Fruit fly (Drosophila melanogaster) S2 (cell line): Measurements from ENCODE around the gene Muc68D.

Source experiments
- CG8478 ChIP-seq: fragments of >200 bp; optimal IDR thresholded peaks from 2 replicates; lab custom pipeline; 2018
- CTCF ChIP-seq, 2 experiments: fragments of >200 bp; optimal IDR thresholded peaks; 2 replicates each; lab custom pipeline; 2018

Gene Muc68D

DNA sequence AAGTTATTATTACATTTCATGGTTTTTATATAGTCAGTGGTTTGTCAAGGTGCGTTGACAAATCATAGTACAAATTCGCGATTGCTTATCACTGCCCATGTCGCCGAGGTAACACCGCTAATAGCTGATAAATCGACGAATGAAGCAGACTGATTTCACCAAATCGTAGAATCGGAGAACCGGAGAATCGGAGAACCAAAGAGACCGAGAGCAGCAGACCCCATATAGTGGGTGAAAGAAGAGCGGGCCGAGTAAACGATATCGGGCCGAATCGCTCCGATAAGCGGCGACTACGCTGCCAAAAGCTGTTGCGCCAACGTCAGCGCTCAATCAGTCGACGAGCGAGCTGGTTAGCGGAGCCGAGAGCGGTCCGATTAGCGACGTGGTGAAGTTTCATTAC lies 4.8 kb upstream of the Muc68D start, which contains the start of gene CG14131:
Gene CG14131, plus strand, starts transcription at position 343 of the 400 bp plus-strand sequence.
- TF ChIP-seq CG8478 (lab: Kevin White, UChicago) (no peak), CTCF (optimal IDR thresholded peaks at IDR 0.05; lab: Kevin White, UChicago) (no peak)

DNA sequence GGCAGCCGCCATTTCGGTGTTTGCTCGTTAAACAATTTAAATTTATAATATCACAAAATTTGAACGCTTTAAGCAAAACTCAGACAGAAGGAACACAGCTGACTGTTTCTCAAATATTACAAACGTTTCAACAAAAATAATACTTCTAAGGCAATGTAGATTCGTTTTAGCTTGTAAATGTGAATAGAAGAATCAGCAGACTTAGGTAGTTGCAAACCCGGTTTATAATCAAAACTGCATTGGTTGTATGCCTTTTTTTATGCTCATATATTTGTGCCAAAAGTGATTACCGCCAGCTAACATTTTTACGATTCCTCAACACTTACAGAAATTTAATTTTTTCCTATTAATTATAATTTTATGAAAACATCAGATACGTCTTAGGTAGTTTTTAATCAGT lies 2.4 kb upstream of the Muc68D start, which contains the start of gene Tim13:
Gene Tim13, minus strand, starts transcription at position 101 of the 400 bp plus-strand sequence.
- no peak for TF ChIP-seq CTCF (optimal IDR thresholded peaks at IDR 0.05; lab: Kevin White, UChicago)
- TF ChIP-seq CG8478 (lab: Kevin White, UChicago): no peak

DNA sequence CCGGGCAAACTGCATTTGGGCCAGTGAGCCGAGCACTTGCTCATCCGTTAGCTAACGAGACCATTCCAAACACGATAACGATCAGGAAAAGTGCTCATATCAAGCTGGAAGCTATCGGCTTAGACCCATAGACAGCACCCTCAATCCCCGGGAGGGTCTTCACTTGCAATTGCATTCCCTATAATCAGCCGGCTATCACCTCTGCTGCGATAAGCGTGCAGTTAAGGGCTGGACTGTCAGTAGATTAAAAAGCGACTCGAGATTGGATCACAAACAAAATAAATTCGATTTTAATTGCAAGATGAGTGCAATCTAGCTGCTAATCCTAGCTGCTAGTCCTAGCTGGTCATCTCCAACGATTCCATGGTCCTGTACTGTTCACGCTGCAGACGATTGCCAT lies 1.8 kb upstream of the Muc68D start:
- no peak for TF ChIP-seq CG8478 (lab: Kevin White, UChicago)
- TF ChIP-seq CTCF (optimal IDR thresholded peaks at IDR 0.05; lab: Kevin White, UChicago): no peak

DNA sequence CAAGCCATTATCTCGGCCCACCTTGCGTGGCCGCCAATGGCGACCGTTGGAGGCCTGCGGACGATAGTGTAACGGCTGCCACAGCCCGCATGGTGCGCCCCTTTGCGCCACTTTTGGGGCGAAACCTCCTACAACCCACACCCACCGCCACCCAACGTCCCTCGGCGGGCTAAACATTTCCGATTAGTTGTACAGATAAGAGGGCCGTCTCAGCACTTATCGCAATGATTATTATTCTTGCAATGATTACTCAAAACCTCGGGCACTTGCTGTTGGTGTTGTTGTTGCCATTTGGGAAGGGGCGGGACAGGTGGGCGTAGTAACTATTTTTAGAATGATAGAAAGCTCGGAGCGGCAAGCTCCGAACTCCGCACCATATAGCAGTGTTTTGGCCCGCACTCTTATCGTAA lies 656 bp upstream of the Muc68D start:
- no peak for TF ChIP-seq CTCF (optimal IDR thresholded peaks at IDR 0.05; lab: Kevin White, UChicago)
- TF ChIP-seq CG8478 (lab: Kevin White, UChicago): no peak

DNA sequence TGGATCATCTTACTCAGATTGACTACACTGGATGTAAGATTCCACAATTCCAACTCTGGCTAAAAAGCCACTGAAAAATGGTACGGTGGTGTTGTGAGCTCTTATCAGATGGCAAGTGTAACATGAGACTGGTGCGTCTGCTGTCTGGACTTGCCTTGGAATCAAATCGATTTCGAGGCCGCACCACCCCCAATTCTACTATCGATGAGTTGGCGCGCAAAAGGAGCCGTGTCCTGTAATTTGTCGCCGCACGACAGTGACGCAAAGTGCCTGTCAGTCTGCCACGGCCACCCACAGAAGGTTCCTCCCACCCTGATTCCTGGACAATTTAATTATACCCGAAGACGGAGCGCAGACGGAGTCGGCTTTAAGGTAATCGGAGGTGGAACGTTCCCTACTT lies 5.4 kb downstream of the Muc68D start:
- TF ChIP-seq CTCF (optimal IDR thresholded peaks at IDR 0.05; lab: Kevin White, UChicago) (no peak), CG8478 (lab: Kevin White, UChicago) (no peak)

DNA sequence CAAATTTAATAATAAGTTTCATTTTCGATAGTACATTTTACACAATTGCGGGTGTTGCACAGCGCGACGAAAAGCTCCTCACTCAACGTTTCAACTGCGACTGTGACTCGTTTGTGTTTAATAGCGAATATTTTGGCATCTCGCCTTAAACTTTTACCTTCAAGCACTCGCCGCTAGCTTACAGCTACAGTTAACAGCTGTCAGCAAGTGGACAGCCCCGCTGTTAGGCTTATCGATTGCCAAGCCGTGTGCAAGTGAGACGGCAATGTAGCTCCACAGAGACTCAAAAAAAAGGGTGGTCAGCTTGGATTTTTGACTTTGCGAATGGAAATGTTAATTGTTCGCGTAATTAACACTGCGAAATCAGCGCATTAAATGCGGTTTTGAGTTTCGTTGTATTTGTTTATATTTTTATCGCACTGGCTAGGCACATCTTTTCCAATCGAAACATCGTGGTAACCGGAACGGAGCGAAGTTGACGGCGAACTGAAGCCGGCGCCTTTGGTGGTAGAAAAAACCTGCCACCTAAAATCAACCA lies 6.2 kb downstream of the Muc68D start, which contains the start of gene loaf:
Gene loaf, minus strand, starts transcription at position 488 of the 538 bp plus-strand sequence.
- TF ChIP-seq CTCF (optimal IDR thresholded peaks at IDR 0.05; lab: Kevin White, UChicago) (no peak), CG8478 (lab: Kevin White, UChicago) (no peak)

DNA sequence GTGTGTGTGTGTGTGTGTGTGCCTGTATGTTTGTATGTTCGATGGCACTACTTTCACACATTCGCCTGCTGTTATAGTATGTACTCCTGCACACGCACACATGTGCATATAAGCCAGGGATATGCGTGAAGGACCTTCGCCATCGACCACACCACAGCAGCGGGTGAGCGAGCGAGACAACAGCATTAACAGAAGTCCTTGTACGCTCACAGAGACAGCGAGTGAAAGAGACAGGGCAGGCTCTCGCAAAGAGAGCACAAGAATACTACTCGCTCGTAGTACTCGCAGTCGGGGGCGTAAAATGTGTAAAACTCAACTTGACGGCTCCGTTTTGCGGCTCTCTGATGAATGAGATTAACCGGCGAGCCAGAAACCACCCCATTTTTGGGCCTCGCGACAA lies 7.0 kb downstream of the Muc68D start:
- TF ChIP-seq CTCF (optimal IDR thresholded peaks at IDR 0.05; lab: Kevin White, UChicago): no peak
- TF ChIP-seq CG8478 (lab: Kevin White, UChicago): no peak

DNA sequence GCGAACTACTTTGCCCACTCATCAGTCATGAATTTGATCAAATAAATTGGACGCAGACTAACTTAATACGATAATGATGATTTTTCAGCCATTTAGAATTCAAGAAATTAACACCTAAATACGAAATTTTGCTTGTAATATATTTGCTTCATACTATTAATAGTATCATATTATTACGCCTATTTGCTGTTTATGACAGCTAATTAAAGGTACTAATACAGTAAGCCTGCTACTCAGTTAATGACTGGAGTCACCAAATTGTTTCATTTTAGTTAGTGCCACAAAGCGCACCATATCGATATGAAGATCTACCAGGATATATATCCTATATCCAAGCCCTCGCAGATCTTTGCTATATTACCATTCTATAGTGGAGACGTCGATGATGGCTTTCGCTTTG lies 21.0 kb downstream of the Muc68D start, which contains the start of gene Gr68a:
Gene Gr68a, plus strand, starts transcription at position 301 of the 400 bp plus-strand sequence.
- TF ChIP-seq CTCF (optimal IDR thresholded peaks at IDR 0.05; lab: Kevin White, UChicago) (no peak), CG8478 (lab: Kevin White, UChicago) (no peak)

DNA sequence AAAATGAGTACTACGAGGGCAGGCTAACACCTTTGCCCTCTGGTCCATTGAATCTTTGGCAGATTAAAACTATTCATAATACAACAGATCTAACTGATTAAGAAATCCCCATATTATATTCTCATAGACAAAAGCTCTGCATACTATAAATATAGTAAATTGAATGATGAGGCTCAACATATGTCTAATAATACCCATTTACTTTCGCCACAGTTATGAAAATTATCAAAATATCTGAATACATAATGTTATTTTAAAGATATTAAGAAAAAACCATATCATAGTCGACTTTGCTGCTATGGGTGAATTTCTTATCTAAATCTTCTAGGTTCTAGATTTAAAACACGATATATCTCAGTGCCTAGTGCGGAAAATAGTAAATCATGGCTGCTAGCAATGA lies 40.1 kb downstream of the Muc68D start, which contains the start of gene CG32087:
Gene CG32087, plus strand, starts transcription at position 301 of the 400 bp plus-strand sequence.
- no peak for TF ChIP-seq CG8478 (lab: Kevin White, UChicago)
- TF ChIP-seq CTCF (optimal IDR thresholded peaks at IDR 0.05; lab: Kevin White, UChicago): no peak

DNA sequence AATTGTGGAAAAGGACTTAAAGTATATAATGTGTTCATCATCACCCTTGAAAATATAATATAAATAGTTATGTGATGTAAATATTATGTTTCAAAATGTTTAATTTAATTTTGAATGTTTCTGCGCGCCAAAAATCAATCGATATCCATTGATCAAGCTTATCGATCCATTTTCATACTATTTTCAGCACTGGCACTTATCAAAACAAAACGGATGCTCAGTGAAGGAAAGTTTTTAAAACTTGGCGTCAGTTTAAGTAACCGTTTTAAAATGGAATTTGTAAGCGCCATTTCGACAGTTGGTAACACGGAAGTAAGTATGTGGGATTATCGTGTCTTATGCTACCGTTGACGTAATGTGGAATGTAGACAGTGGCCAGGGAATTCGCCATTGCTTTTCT lies 43.8 kb downstream of the Muc68D start, which contains the start of gene sunn:
Gene sunn, plus strand, starts transcription at position 202 of the 400 bp plus-strand sequence.
- TF ChIP-seq CTCF (optimal IDR thresholded peaks at IDR 0.05; lab: Kevin White, UChicago): no peak
- TF ChIP-seq CG8478 (lab: Kevin White, UChicago): no peak

DNA sequence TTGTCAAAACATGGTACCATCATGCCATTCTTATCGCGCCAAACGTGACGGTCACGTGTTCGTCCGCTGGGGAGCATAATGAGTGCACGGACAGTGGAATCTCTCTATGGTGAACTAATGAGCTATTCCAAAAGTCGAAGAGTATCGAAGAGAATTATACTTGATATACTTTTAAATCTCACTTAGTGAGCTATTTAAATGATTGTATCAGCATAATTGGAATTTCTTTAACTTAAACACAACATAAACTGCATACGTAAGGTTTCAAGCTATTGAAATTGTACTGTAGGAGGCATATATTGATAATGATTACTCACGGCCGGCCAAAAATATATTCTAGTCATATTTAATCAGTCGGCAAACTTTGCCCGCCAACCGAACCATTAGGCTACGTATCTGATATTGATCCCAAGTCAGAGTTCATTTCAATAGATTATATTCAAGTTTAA lies 50.4 kb downstream of the Muc68D start:
- TF ChIP-seq CG8478 (lab: Kevin White, UChicago) (no peak), CTCF (optimal IDR thresholded peaks at IDR 0.05; lab: Kevin White, UChicago) (no peak)

DNA sequence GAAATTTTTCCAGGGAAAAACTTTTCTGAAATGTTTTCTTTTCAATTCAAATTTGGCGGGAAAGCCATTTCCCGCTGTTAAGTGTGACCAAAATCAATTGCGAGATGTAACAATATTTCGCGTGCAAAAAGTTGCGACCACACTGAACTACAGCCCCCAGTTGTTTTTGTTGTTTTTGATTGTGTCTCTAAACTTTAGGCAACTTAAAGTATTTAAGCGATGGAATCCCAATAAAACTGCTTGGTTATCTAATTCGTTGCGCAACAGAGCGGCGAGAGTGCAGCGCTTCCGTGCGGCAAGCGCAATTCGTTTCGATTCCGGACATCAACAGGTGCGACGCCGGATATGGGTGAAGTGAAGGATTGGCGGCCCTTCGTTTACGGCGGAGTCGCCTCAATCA lies 51.2 kb downstream of the Muc68D start, which contains the start of gene Bmcp:
Gene Bmcp, plus strand, starts transcription at position 155 of the 400 bp plus-strand sequence.
- no peak for TF ChIP-seq CG8478 (lab: Kevin White, UChicago)

DNA sequence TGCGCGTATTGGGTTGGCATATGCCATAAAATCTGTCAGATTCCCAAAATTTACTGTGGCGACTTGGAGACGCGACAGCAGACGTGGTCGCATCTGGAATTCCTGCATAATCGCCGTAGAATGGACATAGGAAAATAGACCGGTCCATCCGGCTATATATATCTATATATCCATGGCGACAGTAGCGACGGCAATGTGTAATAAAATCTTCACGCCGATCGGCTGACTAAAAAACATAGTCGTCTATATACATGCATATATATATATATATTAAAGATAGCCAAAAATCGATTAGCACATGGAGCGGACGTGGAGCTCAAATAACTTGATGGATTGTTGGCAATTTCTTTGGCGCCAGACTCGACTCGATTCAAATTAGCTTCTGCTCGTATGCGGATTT lies 54.0 kb downstream of the Muc68D start:
- no peak for TF ChIP-seq CG8478 (lab: Kevin White, UChicago)
- no peak for TF ChIP-seq CTCF (optimal IDR thresholded peaks at IDR 0.05; lab: Kevin White, UChicago)

DNA sequence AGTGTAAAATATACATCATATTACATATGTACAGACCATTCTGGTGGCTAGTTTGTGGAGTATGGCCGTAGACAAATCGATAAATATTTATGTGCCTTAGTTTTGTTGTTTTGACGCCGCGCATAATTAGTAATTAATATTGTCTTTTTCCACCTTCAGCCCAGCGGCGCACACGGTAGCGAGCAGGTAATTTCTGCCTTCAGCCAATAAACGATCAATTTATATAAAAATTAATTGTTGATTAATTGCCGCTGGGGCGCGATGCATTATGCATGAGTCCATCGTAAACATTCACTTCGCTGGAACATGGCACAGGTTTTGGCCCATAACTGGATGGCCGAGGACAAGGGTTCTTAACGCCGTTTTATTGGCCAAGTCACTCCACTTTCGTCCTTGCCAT lies 54.7 kb downstream of the Muc68D start:
- TF ChIP-seq CG8478 (lab: Kevin White, UChicago): no peak
- TF ChIP-seq CTCF (optimal IDR thresholded peaks at IDR 0.05; lab: Kevin White, UChicago): no peak
